Worm (Caenorhabditis elegans) whole organism, L1 larva: ENCODE results near the gene R09A8.5.

Source experiments
- C04F5.9 ChIP-seq: sonication (generic microtip); optimal IDR thresholded peaks from 2 replicates; lab custom pipeline; 2016; ENCODE audit warnings: missing genetic modification characterization, missing compliant biosample characterization
- C16A3.4 ChIP-seq: fragments of 150-350 bp; optimal IDR thresholded peaks from 2 replicates; lab custom pipeline; 2014; ENCODE audit warnings: missing biosample characterization, missing genetic modification characterization
- F16B12.6 ChIP-seq: fragments of 150-350 bp; optimal IDR thresholded peaks from 2 replicates; lab custom pipeline; 2014; ENCODE audit warnings: missing biosample characterization, missing genetic modification characterization
- aha-1 ChIP-seq: fragments of 150-350 bp; optimal IDR thresholded peaks from 2 replicates; lab custom pipeline; 2014; ENCODE audit warnings: missing biosample characterization, missing genetic modification characterization
- ama-1 ChIP-seq: fragments of 150-350 bp; optimal IDR thresholded peaks from 2 replicates; lab custom pipeline; 2014
- blmp-1 ChIP-seq: fragments of 150-350 bp; optimal IDR thresholded peaks from 2 replicates; lab custom pipeline; 2014; ENCODE audit warnings: missing biosample characterization, missing genetic modification characterization
- ceh-63 ChIP-seq: fragments of 200-800 bp; sonication (Bioruptor generic); optimal IDR thresholded peaks from 2 replicates; lab custom pipeline; 2018; ENCODE audit warnings: mild to moderate bottlenecking, missing genetic modification characterization, missing compliant biosample characterization
- ceh-8 ChIP-seq: fragments of 200-800 bp; sonication (Bioruptor generic); optimal IDR thresholded peaks from 2 replicates; lab custom pipeline; 2018; ENCODE audit warnings: mild to moderate bottlenecking, missing genetic modification characterization, moderate library complexity, missing compliant biosample characterization
- ceh-88 ChIP-seq: fragments of 200-800 bp; sonication (Bioruptor generic); IDR thresholded peaks from 2 replicates; pipeline ENCODE4 v1.3.6; 2022; ENCODE audit warnings: missing genetic modification characterization, missing compliant biosample characterization
- ceh-90 ChIP-seq: sonication (generic microtip); optimal IDR thresholded peaks from 2 replicates; lab custom pipeline; 2016; ENCODE audit warnings: missing genetic modification characterization, missing compliant biosample characterization
- dsc-1 ChIP-seq: sonication (generic microtip); optimal IDR thresholded peaks from 2 replicates; lab custom pipeline; 2016; ENCODE audit warnings: mild to moderate bottlenecking, missing genetic modification characterization, missing compliant biosample characterization
- egl-13 ChIP-seq: sonication (generic microtip); optimal IDR thresholded peaks from 2 replicates; lab custom pipeline; 2016; ENCODE audit warnings: missing genotype, missing genetic modification reagents, missing genetic modification characterization, missing compliant biosample characterization
- elt-2 ChIP-seq: sonication (generic microtip); optimal IDR thresholded peaks from 2 replicates; lab custom pipeline; 2016; ENCODE audit warnings: missing genetic modification characterization, mild to moderate bottlenecking, inconsistent platforms, missing compliant biosample characterization, missing genetic modification reagents
- elt-3 ChIP-seq, 6 experiments: fragments of 150-350 bp in 1 of 6; sonication (generic microtip); optimal IDR thresholded peaks; 2 replicates each; lab custom pipeline; 2017 to 2018; ENCODE audit warnings: missing biosample characterization in 6 of 6, missing genetic modification characterization in 6 of 6, inconsistent platforms in 1 of 6
- fkh-4 ChIP-seq: sonication (generic microtip); optimal IDR thresholded peaks from 2 replicates; lab custom pipeline; 2016; ENCODE audit warnings: missing compliant biosample characterization, missing genetic modification characterization, borderline replicate concordance
- fkh-8 ChIP-seq: sonication (generic microtip); optimal IDR thresholded peaks from 2 replicates; lab custom pipeline; 2016; ENCODE audit warnings: mild to moderate bottlenecking, missing genetic modification characterization, missing compliant biosample characterization
- fos-1 ChIP-seq: fragments of 150-350 bp; optimal IDR thresholded peaks from 2 replicates; lab custom pipeline; 2014; ENCODE audit warnings: missing biosample characterization, missing genetic modification characterization
- hlh-4 ChIP-seq: sonication (generic microtip); optimal IDR thresholded peaks from 2 replicates; lab custom pipeline; 2016; ENCODE audit warnings: mild to moderate bottlenecking, missing genetic modification characterization, missing compliant biosample characterization
- irx-1 ChIP-seq: sonication (generic microtip); optimal IDR thresholded peaks from 2 replicates; lab custom pipeline; 2016; ENCODE audit warnings: missing genetic modification characterization, missing compliant biosample characterization
- isw-1 ChIP-seq: fragments of 200-800 bp; sonication (Bioruptor generic); IDR thresholded peaks from 2 replicates; pipeline ENCODE4 v1.3.6; 2022; ENCODE audit warnings: missing genetic modification characterization, missing compliant biosample characterization
- jun-1 ChIP-seq: fragments of 150-350 bp; optimal IDR thresholded peaks from 2 replicates; lab custom pipeline; 2014; ENCODE audit warnings: missing biosample characterization, missing genetic modification reagents, missing genetic modification characterization
- lin-13 ChIP-seq: fragments of 150-350 bp; optimal IDR thresholded peaks from 2 replicates; lab custom pipeline; 2014; ENCODE audit warnings: missing biosample characterization, missing genetic modification reagents, missing genetic modification characterization
- lin-14 ChIP-seq: fragments of 200-800 bp; sonication (Bioruptor generic); optimal IDR thresholded peaks from 2 replicates; lab custom pipeline; 2018; ENCODE audit warnings: mild to moderate bottlenecking, missing genetic modification characterization, moderate library complexity, missing compliant biosample characterization
- lin-15B ChIP-seq: fragments of 150-350 bp; sonication (generic microtip); optimal IDR thresholded peaks from 3 replicates; lab custom pipeline; 2014; ENCODE audit warnings: missing biosample characterization, missing genetic modification characterization
- lin-35 ChIP-seq, 2 experiments: fragments of 150-350 bp; optimal IDR thresholded peaks; 2 replicates each; lab custom pipeline; 2014; ENCODE audit warnings: missing biosample characterization in 2 of 2, missing genetic modification characterization in 2 of 2, missing genetic modification reagents in 2 of 2
- lin-39 ChIP-seq: fragments of 150-350 bp; optimal IDR thresholded peaks from 2 replicates; lab custom pipeline; 2014; ENCODE audit warnings: missing biosample characterization, missing genetic modification reagents, missing genetic modification characterization
- lsy-2 ChIP-seq, 2 experiments: fragments of 150-350 bp; optimal IDR thresholded peaks; 2 replicates each; lab custom pipeline; 2014; ENCODE audit warnings: missing biosample characterization in 2 of 2, missing genetic modification characterization in 2 of 2
- mef-2 ChIP-seq: fragments of 150-350 bp; optimal IDR thresholded peaks from 2 replicates; lab custom pipeline; 2014; ENCODE audit warnings: missing biosample characterization, missing genetic modification characterization
- mep-1 ChIP-seq: fragments of 150-350 bp; optimal IDR thresholded peaks from 2 replicates; lab custom pipeline; 2014; ENCODE audit warnings: missing biosample characterization, missing genetic modification characterization
- nhr-11 ChIP-seq: fragments of 150-350 bp; optimal IDR thresholded peaks from 2 replicates; lab custom pipeline; 2014; ENCODE audit warnings: missing biosample characterization, missing genetic modification characterization
- nhr-19 ChIP-seq: fragments of 200-800 bp; sonication (Bioruptor generic); conservative IDR thresholded peaks from 2 replicates; pipeline ENCODE4 v1.3.6; 2022; ENCODE audit warnings: missing genetic modification characterization, missing compliant biosample characterization
- nhr-20 ChIP-seq: sonication (generic microtip); optimal IDR thresholded peaks from 2 replicates; lab custom pipeline; 2016; ENCODE audit warnings: mild to moderate bottlenecking, missing genetic modification characterization, missing compliant biosample characterization
- nhr-237 ChIP-seq: fragments of 150-350 bp; optimal IDR thresholded peaks from 2 replicates; lab custom pipeline; 2014; ENCODE audit warnings: missing biosample characterization, missing genetic modification characterization
- nhr-28 ChIP-seq: fragments of 150-350 bp; optimal IDR thresholded peaks from 2 replicates; lab custom pipeline; 2014; ENCODE audit warnings: missing biosample characterization, missing genetic modification characterization
- nhr-47 ChIP-seq: sonication (generic microtip); optimal IDR thresholded peaks from 2 replicates; lab custom pipeline; 2016; ENCODE audit warnings: mild to moderate bottlenecking, missing genetic modification characterization, moderate library complexity, missing compliant biosample characterization
- nhr-71 ChIP-seq: sonication (generic microtip); optimal IDR thresholded peaks from 2 replicates; lab custom pipeline; 2016; ENCODE audit warnings: mild to moderate bottlenecking, missing genetic modification characterization, moderate library complexity, missing compliant biosample characterization
- pag-3 ChIP-seq: sonication (generic microtip); optimal IDR thresholded peaks from 2 replicates; lab custom pipeline; 2017; ENCODE audit warnings: missing genetic modification characterization, mild to moderate bottlenecking, missing compliant biosample characterization, antibody characterized with exemption, borderline replicate concordance; ENCODE audit not compliant: insufficient read depth
- pax-3 ChIP-seq: fragments of 200-800 bp; sonication (Bioruptor generic); optimal IDR thresholded peaks from 2 replicates; lab custom pipeline; 2018; ENCODE audit warnings: mild to moderate bottlenecking, missing genetic modification characterization, moderate library complexity, missing compliant biosample characterization
- rnt-1 ChIP-seq: sonication (generic microtip); optimal IDR thresholded peaks from 2 replicates; lab custom pipeline; 2016; ENCODE audit warnings: mild to moderate bottlenecking, missing genetic modification characterization, moderate library complexity, missing compliant biosample characterization
- snpc-4 ChIP-seq: fragments of 150-350 bp; optimal IDR thresholded peaks from 2 replicates; lab custom pipeline; 2014; ENCODE audit warnings: missing biosample characterization, missing genetic modification characterization
- snu-23 ChIP-seq: sonication (generic microtip); optimal IDR thresholded peaks from 2 replicates; lab custom pipeline; 2016; ENCODE audit warnings: missing genetic modification characterization, missing compliant biosample characterization
- sox-4 ChIP-seq: sonication (generic microtip); optimal IDR thresholded peaks from 2 replicates; lab custom pipeline; 2016; ENCODE audit warnings: missing genetic modification characterization, missing compliant biosample characterization
- sup-37 ChIP-seq: fragments of 200-800 bp; sonication (Bioruptor generic); optimal IDR thresholded peaks from 2 replicates; lab custom pipeline; 2018; ENCODE audit warnings: mild to moderate bottlenecking, missing genetic modification characterization, missing compliant biosample characterization
- swsn-7 ChIP-seq: sonication (generic microtip); optimal IDR thresholded peaks from 2 replicates; lab custom pipeline; 2016; ENCODE audit warnings: missing genetic modification characterization, missing compliant biosample characterization
- tbx-2 ChIP-seq: sonication (generic microtip); optimal IDR thresholded peaks from 2 replicates; lab custom pipeline; 2016; ENCODE audit warnings: missing genetic modification characterization, missing compliant biosample characterization
- unc-130 ChIP-seq: fragments of 150-350 bp; optimal IDR thresholded peaks from 2 replicates; lab custom pipeline; 2017; ENCODE audit warnings: missing biosample characterization, missing genetic modification characterization, inconsistent platforms
- unc-30 ChIP-seq: sonication (generic microtip); optimal IDR thresholded peaks from 2 replicates; lab custom pipeline; 2017; ENCODE audit warnings: missing biosample characterization, missing genetic modification characterization
- xbp-1 ChIP-seq: sonication (generic microtip); optimal IDR thresholded peaks from 2 replicates; lab custom pipeline; 2016; ENCODE audit warnings: missing genetic modification characterization, missing compliant biosample characterization
- zag-1 ChIP-seq: fragments of 150-350 bp; optimal IDR thresholded peaks from 2 replicates; lab custom pipeline; 2014; ENCODE audit warnings: missing biosample characterization, missing genetic modification characterization
- zip-4 ChIP-seq: fragments of 200-800 bp; sonication (Bioruptor generic); optimal IDR thresholded peaks from 2 replicates; lab custom pipeline; 2018; ENCODE audit warnings: mild to moderate bottlenecking, missing genetic modification characterization, moderate library complexity, missing compliant biosample characterization
- ztf-4 ChIP-seq: fragments of 150-350 bp; optimal IDR thresholded peaks from 2 replicates; lab custom pipeline; 2014; ENCODE audit warnings: missing biosample characterization, missing genetic modification characterization

The R09A8.5 gene

ce11 chrX:12670385-12670784 is 30.0 kb upstream of the R09A8.5 start (continued):
- TF ChIP-seq fos-1 (tag; lab: Kevin White, UChicago) (peak; percentile 34), lin-14 (GFP tag; lab: Kevin White, UChicago) (peak; percentile 97), zip-4 (GFP tag; lab: Kevin White, UChicago) (peak; percentile 21), nhr-11 (tag; lab: Kevin White, UChicago) (peak; percentile 18)
- TF ChIP-seq, all 84 proteins: peak for 45

ce11 chrX:12668941-12669501 is 28.7 kb upstream of the R09A8.5 start:
- TF ChIP-seq elt-3 (tag; optimal IDR thresholded peaks at IDR 0.05; lab: Kevin White, UChicago) (no peak), ztf-4 (tag; lab: Kevin White, UChicago) (no peak), snpc-4 (tag; lab: Kevin White, UChicago) (no peak), aha-1 (no peak), irx-1 (no peak), fkh-4 (peak; percentile 27), rnt-1 (tag; lab: Kevin White, UChicago) (no peak), jun-1 (tag; lab: Kevin White, UChicago) (no peak), nhr-11 (tag; lab: Kevin White, UChicago) (peak; percentile 43), unc-30 (tag; lab: Kevin White, UChicago) (no peak), blmp-1 (tag; lab: Kevin White, UChicago) (no peak), ama-1 (lab: Kevin White, UChicago) (no peak), pag-3 (tag; lab: Kevin White, UChicago) (no peak), tbx-2 (no peak), fos-1 (tag; lab: Kevin White, UChicago) (no peak), xbp-1 (tag; lab: Kevin White, UChicago) (peak; percentile 15), C04F5.9 (tag; lab: Kevin White, UChicago) (no peak), sox-4 (tag; lab: Kevin White, UChicago) (peak; percentile 46), egl-13 (tag; lab: Kevin White, UChicago) (peak; percentile 63), lin-39 (no peak), lin-15B (no peak), nhr-28 (no peak), lin-14 (GFP tag; lab: Kevin White, UChicago) (peak; percentile 46), nhr-237 (no peak), lsy-2 (tag; optimal IDR thresholded peaks at IDR 0.05; lab: Kevin White, UChicago) (peak in 1 of 2 experiments; percentile 53), lin-13 (GFP tag; lab: Kevin White, UChicago) (no peak), dsc-1 (tag; lab: Kevin White, UChicago) (peak; percentile 97), fkh-8 (tag; lab: Kevin White, UChicago) (peak; percentile 80), isw-1 (no peak), elt-2 (no peak), nhr-19 (GFP tag; lab: Robert Waterston, UW) (no peak), ceh-63 (GFP tag; lab: Kevin White, UChicago) (no peak), mef-2 (tag; lab: Kevin White, UChicago) (no peak), pax-3 (peak; percentile 40), ceh-8 (GFP tag; lab: Kevin White, UChicago) (no peak), snu-23 (GFP tag; lab: Kevin White, UChicago) (no peak), sup-37 (GFP tag; lab: Kevin White, UChicago) (no peak), F16B12.6 (tag; lab: Kevin White, UChicago) (no peak), zip-4 (GFP tag; lab: Kevin White, UChicago) (no peak), ceh-90 (no peak), ceh-88 (no peak), zag-1 (no peak), nhr-71 (tag; lab: Kevin White, UChicago) (peak; percentile 80), mep-1 (tag; lab: Kevin White, UChicago) (peak; percentile 13), unc-130 (tag; lab: Kevin White, UChicago) (no peak), hlh-4 (peak; percentile 76), C16A3.4 (no peak), lin-35 (GFP tag; optimal IDR thresholded peaks at IDR 0.05; lab: Kevin White, UChicago) (no peak), swsn-7 (tag; lab: Kevin White, UChicago) (peak; percentile 68), nhr-20 (tag; lab: Kevin White, UChicago) (peak; percentile 46), nhr-47 (tag; lab: Kevin White, UChicago) (peak; percentile 83)
